Fruit fly (Drosophila melanogaster): ENCODE data around the gene Sfp65A.

The Sfp65A gene

dm6 chr3L:6355032-6355431 lies 5.0 kb downstream of the Sfp65A start:
- no peak for TF ChIP-seq Blimp-1 (GFP tag; optimal IDR thresholded peaks at IDR 0.05)
- no peak for TF ChIP-seq Hr39 (GFP tag; optimal IDR thresholded peaks at IDR 0.05)
- no peak for TF ChIP-seq CG11294 (GFP tag; IDR thresholded peaks at IDR 0.05)
- no peak for TF ChIP-seq Smox (GFP tag; optimal IDR thresholded peaks at IDR 0.05)
- TF ChIP-seq pdm3 (GFP tag; optimal IDR thresholded peaks at IDR 0.05): peak; percentile 19
- no peak for TF ChIP-seq Eip93F (GFP tag; optimal IDR thresholded peaks at IDR 0.05)
- TF ChIP-seq CG6276 (GFP tag; optimal IDR thresholded peaks at IDR 0.05): peak; percentile 10
- no peak for TF ChIP-seq Sox15 (GFP tag; optimal IDR thresholded peaks at IDR 0.05)
- TF ChIP-seq cyc (GFP tag; optimal IDR thresholded peaks at IDR 0.05): no peak
- no peak for TF ChIP-seq CG34406 (GFP tag; optimal IDR thresholded peaks at IDR 0.05)
- TF ChIP-seq CG8632 (GFP tag; optimal IDR thresholded peaks at IDR 0.05): no peak
- TF ChIP-seq Gug (GFP tag; IDR thresholded peaks at IDR 0.05): no peak
- TF ChIP-seq fd85E (GFP tag; optimal IDR thresholded peaks at IDR 0.05): no peak
- TF ChIP-seq fkh (GFP tag; optimal IDR thresholded peaks at IDR 0.05): no peak
- TF ChIP-seq Eip78C (GFP tag): peak; percentile 83
- no peak for TF ChIP-seq Hr38 (GFP tag; optimal IDR thresholded peaks at IDR 0.05)
- peak; percentile 49 for TF ChIP-seq fd59A (GFP tag; optimal IDR thresholded peaks at IDR 0.05)
- peak; percentile 36 for TF ChIP-seq CG10631 (GFP tag; optimal IDR thresholded peaks at IDR 0.05)
- TF ChIP-seq CG8119 (GFP tag; IDR thresholded peaks at IDR 0.05): no peak
- peak; percentile 19 for TF ChIP-seq CG10669 (GFP tag; optimal IDR thresholded peaks at IDR 0.05)
- TF ChIP-seq CG3032 (tag; optimal IDR thresholded peaks at IDR 0.05): peak; percentile 41
- TF ChIP-seq CG11902 (GFP tag; optimal IDR thresholded peaks at IDR 0.05): no peak
- TF ChIP-seq CG6163 (GFP tag; IDR thresholded peaks at IDR 0.05): no peak
- no peak for TF ChIP-seq eg (GFP tag; IDR thresholded peaks at IDR 0.05)
- TF ChIP-seq Hr4 (GFP tag; optimal IDR thresholded peaks at IDR 0.05): no peak
- peak in 1 of 2 experiments; percentile 52 for TF ChIP-seq salr (GFP tag; optimal IDR thresholded peaks at IDR 0.05)
- no peak for TF ChIP-seq CG8319 (GFP tag; optimal IDR thresholded peaks at IDR 0.05)
- TF ChIP-seq Ets96B (tag; optimal IDR thresholded peaks at IDR 0.05): peak; percentile 55
- no peak for TF ChIP-seq CG7368 (GFP tag; optimal IDR thresholded peaks at IDR 0.05)
- TF ChIP-seq CG16779 (tag; optimal IDR thresholded peaks at IDR 0.05): no peak
- TF ChIP-seq OdsH (GFP tag; optimal IDR thresholded peaks at IDR 0.05): peak; percentile 29
- no peak for TF ChIP-seq net (GFP tag; optimal IDR thresholded peaks at IDR 0.05)
- peak; percentile 48 for TF ChIP-seq dsx (GFP tag; optimal IDR thresholded peaks at IDR 0.05; ENCODE audit: poor library complexity, severe bottlenecking)
- TF ChIP-seq esn (GFP tag; optimal IDR thresholded peaks at IDR 0.05): no peak
- TF ChIP-seq topi (GFP tag; optimal IDR thresholded peaks at IDR 0.05): no peak
- no peak for TF ChIP-seq Sox102F (GFP tag; optimal IDR thresholded peaks at IDR 0.05)
- TF ChIP-seq Eip75B (GFP tag; optimal IDR thresholded peaks at IDR 0.05): peak; percentile 31
- TF ChIP-seq Met (GFP tag; optimal IDR thresholded peaks at IDR 0.05): no peak
- TF ChIP-seq CG6854 (GFP tag; optimal IDR thresholded peaks at IDR 0.05): no peak
- peak; percentile 6 for TF ChIP-seq acj6 (GFP tag; optimal IDR thresholded peaks at IDR 0.05)
- peak; percentile 33 for TF ChIP-seq achi (GFP tag; optimal IDR thresholded peaks at IDR 0.05)
- no peak for TF ChIP-seq dac (GFP tag; optimal IDR thresholded peaks at IDR 0.05)
- no peak for TF ChIP-seq lz (GFP tag; optimal IDR thresholded peaks at IDR 0.05)
- TF ChIP-seq CG11762 (GFP tag; optimal IDR thresholded peaks at IDR 0.05; ENCODE audit: insufficient read depth): no peak
- no peak for TF ChIP-seq CG31627 (GFP tag; optimal IDR thresholded peaks at IDR 0.05)
- no peak for TF ChIP-seq Lpt (GFP tag; optimal IDR thresholded peaks at IDR 0.05)
- TF ChIP-seq CG6792 (GFP tag; optimal IDR thresholded peaks at IDR 0.05): no peak
- TF ChIP-seq ss (GFP tag; optimal IDR thresholded peaks at IDR 0.05): peak; percentile 9 to 33
- peak; percentile 38 for TF ChIP-seq Sox14 (GFP tag; optimal IDR thresholded peaks at IDR 0.05)
- TF ChIP-seq CG15336 (GFP tag; IDR thresholded peaks at IDR 0.05): no peak
- TF ChIP-seq CG4318 (GFP tag; optimal IDR thresholded peaks at IDR 0.05): peak; percentile 16
- TF ChIP-seq CG9139 (GFP tag; optimal IDR thresholded peaks at IDR 0.05): no peak
- no peak for TF ChIP-seq vri (GFP tag; optimal IDR thresholded peaks at IDR 0.05)
